Fruit fly (Drosophila melanogaster): ENCODE results near the gene CG4842.

The CG4842 gene

dm6 chr3L:16357860-16358259, 10.3 kb upstream of the CG4842 start (continued):
- TF ChIP-seq jumu (GFP tag; optimal IDR thresholded peaks at IDR 0.05) (no peak), CG13296 (GFP tag; optimal IDR thresholded peaks at IDR 0.05) (no peak), dmrt11E (tag; optimal IDR thresholded peaks at IDR 0.05) (no peak), sens (GFP tag) (peak; percentile 11), en (GFP tag; optimal IDR thresholded peaks at IDR 0.05) (no peak), Med (GFP tag) (peak; percentile 74), bowl (GFP tag; IDR thresholded peaks at IDR 0.05) (no peak), Neu2 (GFP tag; optimal IDR thresholded peaks at IDR 0.05; ENCODE audit: borderline replicate concordance) (no peak), CG7556 (GFP tag; optimal IDR thresholded peaks at IDR 0.05) (no peak), Awh (GFP tag; IDR thresholded peaks at IDR 0.05) (no peak), scrt (GFP tag; optimal IDR thresholded peaks at IDR 0.05) (no peak), Poxn (GFP tag; IDR thresholded peaks at IDR 0.05) (no peak), grn (GFP tag; optimal IDR thresholded peaks at IDR 0.05) (no peak), CG2120 (GFP tag; optimal IDR thresholded peaks at IDR 0.05) (peak; percentile 11), Mrtf (GFP tag; IDR thresholded peaks at IDR 0.05) (no peak), CG12071 (GFP tag; optimal IDR thresholded peaks at IDR 0.05) (no peak), fru (optimal IDR thresholded peaks at IDR 0.05) (no peak), CG15696 (tag; optimal IDR thresholded peaks at IDR 0.05) (no peak), CG17612 (GFP tag; IDR thresholded peaks at IDR 0.05) (no peak), tin (GFP tag; optimal IDR thresholded peaks at IDR 0.05) (no peak), ranshi (GFP tag; IDR thresholded peaks at IDR 0.05) (no peak)

DNA sequence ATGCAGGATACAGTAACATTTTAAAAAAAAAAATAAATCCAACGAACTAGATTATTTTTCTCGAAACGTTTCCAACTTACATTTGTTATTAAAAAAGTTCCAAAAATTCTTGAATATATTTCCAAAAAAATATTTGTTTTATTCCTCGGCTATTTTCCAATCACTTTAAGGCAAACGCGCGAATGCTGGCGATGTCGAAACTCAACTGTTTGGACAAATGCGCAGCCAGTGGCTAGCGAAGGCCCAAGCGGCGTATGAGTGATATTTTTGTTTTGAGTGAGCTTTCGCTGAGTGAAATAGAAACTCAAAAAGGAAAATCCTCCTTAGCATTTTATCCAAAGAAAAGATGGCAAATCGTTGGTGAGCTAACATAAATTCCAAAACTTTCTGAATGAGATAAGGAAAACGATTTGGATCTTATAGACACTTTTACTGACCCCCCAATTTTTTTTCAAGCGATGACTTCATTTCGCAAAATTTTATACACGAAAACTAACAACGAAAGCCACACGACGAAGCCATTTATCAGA, 8.9 kb upstream of the CG4842 start, which contains the start of gene ringer:
Gene ringer, minus strand, starts transcription at position 210 of the 530 bp plus-strand sequence.
- TF ChIP-seq CG17568 (GFP tag; optimal IDR thresholded peaks at IDR 0.05), result no peak
- no peak for TF ChIP-seq Sox102F (GFP tag; optimal IDR thresholded peaks at IDR 0.05)
- TF ChIP-seq CG10147 (GFP tag; optimal IDR thresholded peaks at IDR 0.05), result no peak
- TF ChIP-seq CG32532 (GFP tag; IDR thresholded peaks at IDR 0.05), result peak; percentile 34; the same call in 1 of the 2 replicates
- no peak for TF ChIP-seq PHDP (tag; optimal IDR thresholded peaks at IDR 0.05)
- TF ChIP-seq CG2712 (tag; optimal IDR thresholded peaks at IDR 0.05), result no peak
- no peak for TF ChIP-seq Mrtf (GFP tag; IDR thresholded peaks at IDR 0.05)
- no peak for TF ChIP-seq sqz (GFP tag; optimal IDR thresholded peaks at IDR 0.05)
- TF ChIP-seq Meics (GFP tag; optimal IDR thresholded peaks at IDR 0.05), result peak; percentile 33
- TF ChIP-seq D (optimal IDR thresholded peaks at IDR 0.05), result no peak
- TF ChIP-seq D (GFP tag; optimal IDR thresholded peaks at IDR 0.05), result no peak
- TF ChIP-seq CoRest (tag; optimal IDR thresholded peaks at IDR 0.05), result no peak
- TF ChIP-seq CG6765 (GFP tag; optimal IDR thresholded peaks at IDR 0.05), result no peak
- no peak for TF ChIP-seq CG7357 (GFP tag; IDR thresholded peaks at IDR 0.05)
- TF ChIP-seq sim (GFP tag; IDR thresholded peaks at IDR 0.05), result no peak
- TF ChIP-seq CG16863 (GFP tag; optimal IDR thresholded peaks at IDR 0.05), result no peak
- no peak for TF ChIP-seq HLH3B (GFP tag; IDR thresholded peaks at IDR 0.05)
- no peak for TF ChIP-seq CG12155 (GFP tag; optimal IDR thresholded peaks at IDR 0.05)
- peak; percentile 9 for TF ChIP-seq ftz-f1 (GFP tag; optimal IDR thresholded peaks at IDR 0.05)
- no peak for TF ChIP-seq gfzf (GFP tag; optimal IDR thresholded peaks at IDR 0.05)
- TF ChIP-seq mam (GFP tag; optimal IDR thresholded peaks at IDR 0.05), result no peak
- TF ChIP-seq phol (tag; optimal IDR thresholded peaks at IDR 0.05), result no peak
- TF ChIP-seq sug (tag; optimal IDR thresholded peaks at IDR 0.05), result peak; percentile 25
- peak; percentile 31 for TF ChIP-seq lilli (GFP tag; optimal IDR thresholded peaks at IDR 0.05)
- TF ChIP-seq Adf1 (GFP tag; IDR thresholded peaks at IDR 0.05), result peak; percentile 8; the same call in 1 of the 2 replicates
- no peak for TF ChIP-seq Ssrp (tag; optimal IDR thresholded peaks at IDR 0.05)
- TF ChIP-seq h (optimal IDR thresholded peaks at IDR 0.05), result no peak
- TF ChIP-seq fd64A (GFP tag; optimal IDR thresholded peaks at IDR 0.05), result no peak
- TF ChIP-seq cad (GFP tag; optimal IDR thresholded peaks at IDR 0.05), result no peak
- TF ChIP-seq gro (GFP tag; optimal IDR thresholded peaks at IDR 0.05), result peak; percentile 29
- TF ChIP-seq grau (tag; optimal IDR thresholded peaks at IDR 0.05), result no peak
- no peak for TF ChIP-seq trem (tag; optimal IDR thresholded peaks at IDR 0.05)
- TF ChIP-seq CG4360 (GFP tag; IDR thresholded peaks at IDR 0.05), result no peak

Data from whole organism, embryonic.